Worm (Caenorhabditis elegans): ENCODE data around the gene ima-3.

ima-3 gene

DNA sequence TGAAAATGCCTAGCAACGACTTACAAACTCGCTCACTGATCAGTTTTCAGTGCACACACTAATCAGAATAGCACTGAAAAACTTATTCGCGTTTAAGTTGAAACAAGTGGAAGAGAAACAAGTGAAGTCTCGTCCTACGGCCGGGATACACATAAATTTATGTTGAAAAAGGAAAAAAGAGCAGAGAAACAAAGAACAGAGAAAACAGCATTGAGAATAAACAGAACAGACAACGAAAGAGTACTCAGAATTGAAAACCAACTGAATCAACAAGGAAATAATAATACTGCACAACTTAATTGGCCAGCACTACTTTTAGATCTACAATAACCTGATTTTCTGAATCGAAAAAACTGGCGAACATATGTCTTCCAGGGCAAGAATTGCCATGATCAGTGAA, 7.1 kb downstream of the ima-3 start, which contains the start of gene F49E8.6:
TSS of gene F49E8.6 (minus strand) at position 317 of the 400 bp plus-strand sequence.
- TF ChIP-seq unc-62 (GFP tag; optimal IDR thresholded peaks at IDR 0.05): no peak

DNA sequence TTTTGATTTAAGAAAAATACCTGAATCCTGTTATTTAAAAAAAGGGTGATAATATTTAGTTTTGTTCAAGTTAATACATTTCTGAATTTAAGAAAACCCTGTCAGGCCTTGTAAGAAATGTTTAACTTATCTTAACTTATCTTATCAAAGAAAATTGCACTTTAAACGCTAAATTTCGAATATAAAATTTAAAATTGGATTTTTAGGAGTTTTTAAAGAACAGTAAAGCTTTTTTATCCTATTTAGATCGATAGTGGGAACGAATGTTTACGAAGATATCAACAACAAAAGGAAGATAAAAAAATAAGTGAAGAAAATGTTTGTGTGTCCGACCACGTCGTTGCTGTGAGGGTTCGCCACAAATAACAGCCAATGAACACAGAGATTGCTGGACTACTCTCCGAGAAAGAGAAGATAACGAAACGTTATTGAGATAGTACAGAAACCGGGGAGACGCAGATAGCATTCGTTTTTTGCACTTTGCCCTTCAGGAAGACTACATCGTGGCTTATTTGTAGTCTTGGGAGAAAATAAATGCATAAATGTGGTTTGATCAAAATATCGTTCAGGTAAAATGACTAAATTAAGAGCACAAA, 8.4 kb downstream of the ima-3 start, which contains the start of gene dif-1:
TSS of gene dif-1 (minus strand) at position 51 of the 596 bp plus-strand sequence.
- no peak for TF ChIP-seq unc-62 (GFP tag; optimal IDR thresholded peaks at IDR 0.05)

DNA sequence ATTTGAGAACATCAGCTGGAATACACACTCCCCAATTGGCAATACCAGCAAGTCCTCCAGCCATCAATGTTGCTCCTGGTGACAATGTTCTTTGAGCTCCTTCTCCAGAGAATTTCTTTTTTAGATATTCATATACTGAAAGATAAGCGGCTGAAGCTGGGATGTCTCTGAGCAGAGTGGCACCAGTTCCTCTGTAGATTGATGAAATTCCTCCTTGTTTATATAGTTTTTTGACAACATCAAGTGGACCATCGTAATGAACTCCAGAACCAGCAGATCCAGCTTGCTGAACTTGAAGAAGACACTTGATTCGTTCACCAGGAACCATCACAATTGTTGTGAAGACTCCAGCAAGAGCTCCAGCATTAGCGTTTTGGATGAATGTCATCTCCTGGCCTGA, 9.4 kb downstream of the ima-3 start:
- no peak for TF ChIP-seq unc-62 (GFP tag; optimal IDR thresholded peaks at IDR 0.05)

DNA sequence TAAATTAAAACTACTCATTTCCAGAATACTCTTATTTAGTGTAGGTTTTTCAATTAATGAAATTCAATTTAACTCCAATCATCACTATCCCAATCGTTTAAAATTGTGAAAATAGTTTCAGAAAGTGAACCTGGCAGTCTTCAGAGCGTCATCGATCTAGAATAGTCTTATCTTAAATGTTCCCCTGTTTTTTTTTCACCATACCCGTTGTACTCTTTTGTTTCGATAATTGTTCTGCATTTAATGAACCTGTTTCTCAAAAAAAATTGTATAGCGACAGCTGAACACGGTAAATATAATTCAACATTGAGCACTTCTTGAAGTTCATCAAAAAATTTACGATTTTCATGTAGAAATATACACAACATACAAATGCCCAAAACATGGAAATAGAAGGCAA, 10.2 kb downstream of the ima-3 start:
- no peak for TF ChIP-seq unc-62 (GFP tag; optimal IDR thresholded peaks at IDR 0.05)

DNA sequence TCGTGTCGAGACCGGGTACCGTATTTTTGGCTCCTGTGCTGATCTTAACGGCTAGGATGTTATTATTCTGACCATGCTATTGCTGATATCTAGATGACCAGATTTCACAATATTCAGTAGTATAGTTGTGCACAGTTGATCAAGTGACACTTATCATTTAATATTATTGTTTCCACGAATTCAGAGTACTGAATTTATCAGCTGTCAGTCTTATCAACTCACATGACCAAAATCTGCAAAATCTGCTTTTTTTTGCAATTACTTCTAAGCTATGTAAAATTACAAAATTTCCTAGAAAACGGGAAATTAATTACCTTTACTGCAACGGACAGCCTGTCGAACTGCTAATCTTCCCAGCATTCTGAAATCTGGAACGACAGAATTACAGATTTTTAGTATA, 11.0 kb downstream of the ima-3 start, which contains the start of gene pam-1:
TSS of gene pam-1 (minus strand) at position 368 of the 400 bp plus-strand sequence.
- no peak for TF ChIP-seq unc-62 (GFP tag; optimal IDR thresholded peaks at IDR 0.05)

DNA sequence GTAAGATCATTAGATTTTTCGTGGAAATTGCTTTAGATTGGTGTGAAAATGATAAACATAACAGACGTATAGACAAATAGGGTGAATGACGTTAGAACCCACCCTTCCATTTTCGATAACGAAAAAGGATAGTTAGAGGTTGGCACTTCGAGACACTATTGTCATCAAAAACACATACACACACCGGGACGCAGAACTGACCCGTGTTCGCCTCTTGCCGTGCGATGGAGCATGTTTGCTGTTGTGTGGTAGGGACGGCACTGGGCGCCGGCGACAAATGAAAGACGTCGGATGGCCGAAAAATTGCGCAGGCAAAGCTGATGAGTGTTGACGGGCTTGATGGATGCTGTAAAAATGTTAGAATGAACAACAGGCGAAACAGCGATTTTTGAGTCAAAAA, 11.6 kb downstream of the ima-3 start:
- TF ChIP-seq unc-62 (GFP tag; optimal IDR thresholded peaks at IDR 0.05): no peak

DNA sequence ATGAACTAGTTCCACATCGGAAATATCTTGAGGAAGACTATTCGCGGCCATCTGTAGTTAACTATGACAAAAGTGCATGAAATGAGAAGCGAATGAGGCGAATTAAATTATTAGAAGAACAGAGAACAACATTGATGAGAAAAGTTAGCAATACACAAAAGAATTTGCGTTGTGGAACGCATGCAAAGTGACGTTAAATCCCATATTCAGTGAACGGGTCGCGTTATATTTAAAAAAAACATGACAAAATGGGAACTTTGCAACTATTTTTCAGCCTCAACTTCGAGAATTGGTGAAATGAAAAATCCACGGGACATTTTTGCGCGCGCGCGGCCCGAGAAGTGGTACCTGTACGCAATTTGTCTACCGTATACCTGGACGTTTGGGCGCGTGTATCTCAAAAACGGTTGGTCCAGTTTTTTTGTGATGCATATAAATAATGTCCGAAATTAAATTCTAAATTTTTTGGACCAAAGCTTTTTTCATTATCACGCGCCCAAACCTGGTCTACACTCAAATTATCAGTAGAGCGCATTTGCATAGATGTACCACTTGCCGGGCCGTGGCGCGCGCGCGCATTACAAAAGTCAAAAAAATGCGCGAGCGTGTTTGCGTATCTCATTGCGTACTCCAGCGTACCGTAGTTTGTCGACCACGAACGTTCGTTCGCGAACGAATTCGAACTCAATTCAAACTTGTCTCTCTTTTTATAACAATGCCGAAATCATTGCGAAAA, 13.5 kb downstream of the ima-3 start, which contains the start of the genes cdd-2 and oef-1:
TSS of gene cdd-2 (minus strand) at position 51 of the 736 bp plus-strand sequence.
TSS of gene oef-1 (plus strand) at position 575 of the 736 bp plus-strand sequence.
- no peak for TF ChIP-seq unc-62 (GFP tag; optimal IDR thresholded peaks at IDR 0.05)

DNA sequence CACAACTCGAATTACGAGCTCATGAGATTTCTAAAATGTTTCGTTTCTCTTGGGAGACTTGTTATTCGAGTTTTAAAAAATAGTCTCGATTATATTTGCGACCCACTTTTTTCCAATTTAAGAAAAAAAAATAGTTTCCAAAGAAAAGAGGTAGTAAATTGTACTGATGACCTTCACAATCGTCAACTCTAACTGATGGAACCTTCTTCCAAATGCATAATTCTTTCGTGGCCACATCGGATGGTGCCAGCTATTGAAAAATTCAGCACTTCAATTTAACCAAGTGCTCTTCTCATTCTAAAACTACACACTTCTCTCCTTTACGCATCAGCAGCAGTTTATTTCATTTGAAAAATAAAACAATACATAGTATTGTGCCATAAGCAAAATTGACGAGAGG, 17.8 kb downstream of the ima-3 start:
- no peak for TF ChIP-seq unc-62 (GFP tag; optimal IDR thresholded peaks at IDR 0.05)

DNA sequence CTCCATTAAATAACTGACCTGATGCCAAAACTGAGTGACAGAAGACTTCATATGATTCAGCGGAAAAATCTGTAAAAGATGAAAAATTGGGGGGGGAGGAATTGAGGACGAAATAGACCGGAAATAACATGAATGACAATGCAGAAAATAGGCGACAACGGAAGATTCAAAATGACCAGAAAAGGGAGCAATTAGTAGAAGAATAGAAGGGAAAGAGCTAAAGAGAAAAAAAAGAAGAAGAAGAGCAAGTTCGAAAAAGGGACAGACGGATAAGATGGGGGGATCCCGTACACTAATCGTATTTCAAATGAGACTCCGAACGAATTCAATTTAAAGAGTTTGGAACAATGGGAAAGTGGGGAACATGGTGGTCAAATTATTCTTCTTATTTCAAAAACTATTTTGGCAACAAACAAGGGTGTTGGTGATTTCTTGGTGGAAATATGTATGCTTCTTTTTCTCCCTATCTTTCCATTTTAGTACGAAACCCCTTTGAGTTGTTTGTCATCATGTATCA, 18.9 kb downstream of the ima-3 start, which contains the start of gene R05G6.10:
TSS of gene R05G6.10 (minus strand) at position 51 of the 517 bp plus-strand sequence.
- no peak for TF ChIP-seq unc-62 (GFP tag; optimal IDR thresholded peaks at IDR 0.05)

DNA sequence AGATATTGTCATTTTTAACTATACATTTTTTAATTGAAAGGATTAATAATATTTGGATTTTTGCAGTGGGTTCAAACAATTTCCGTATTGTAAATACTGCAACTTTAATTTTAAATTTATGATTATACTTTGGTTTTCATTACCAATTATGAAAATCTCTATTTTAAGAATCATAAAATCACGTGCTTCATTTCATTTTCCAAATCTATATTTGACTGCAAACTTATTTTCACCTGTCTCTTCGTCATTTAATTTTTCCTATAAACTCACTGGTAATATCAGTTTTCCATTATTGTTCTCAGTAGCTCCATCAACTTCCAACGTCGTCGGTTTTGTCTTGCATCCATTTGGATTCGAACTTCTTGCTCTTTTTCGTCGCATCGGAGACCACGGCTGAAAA, 29.1 kb downstream of the ima-3 start, which contains the start of gene R05G6.1:
TSS of gene R05G6.1 (plus strand) at position 301 of the 400 bp plus-strand sequence.
- TF ChIP-seq unc-62 (GFP tag; optimal IDR thresholded peaks at IDR 0.05): no peak

DNA sequence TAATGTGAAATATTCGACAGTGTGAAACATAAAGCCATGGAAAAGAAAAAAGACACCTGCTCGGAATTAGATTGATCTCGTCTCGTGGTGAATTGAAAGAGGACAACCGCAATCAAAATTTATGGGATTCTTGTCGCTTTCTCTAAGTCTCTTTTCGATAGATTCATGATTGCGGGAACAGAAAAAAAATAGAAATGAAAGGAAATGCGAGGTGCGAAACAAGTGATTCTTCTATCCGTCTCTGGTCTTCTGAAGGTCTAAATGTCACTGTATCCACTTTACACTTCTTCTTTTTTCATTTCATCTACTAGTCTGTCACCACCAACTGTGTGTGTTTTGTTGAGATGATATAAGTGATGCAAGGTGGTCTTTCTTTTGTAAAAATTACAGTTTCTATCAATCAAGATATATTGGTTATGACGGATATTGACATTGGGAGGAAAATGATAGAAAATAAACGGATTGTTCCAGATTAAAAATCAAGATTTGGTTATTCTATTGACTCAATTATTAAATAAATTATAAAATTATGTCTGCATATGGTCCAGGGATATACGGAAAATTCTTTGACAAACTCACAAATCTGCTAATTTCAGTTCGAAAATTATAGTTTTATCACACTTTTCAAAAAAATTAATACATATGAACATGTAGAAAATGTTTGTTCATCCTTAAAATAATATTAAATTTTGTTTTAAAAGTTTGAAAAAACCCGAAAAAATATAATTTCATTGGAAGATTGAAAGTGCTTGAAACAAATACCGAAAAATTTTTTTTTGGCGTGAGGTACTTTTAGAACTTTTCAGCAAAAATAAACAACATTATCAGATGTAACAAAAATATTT, 31.0 kb downstream of the ima-3 start:
- TF ChIP-seq unc-62 (GFP tag; optimal IDR thresholded peaks at IDR 0.05): no peak

DNA sequence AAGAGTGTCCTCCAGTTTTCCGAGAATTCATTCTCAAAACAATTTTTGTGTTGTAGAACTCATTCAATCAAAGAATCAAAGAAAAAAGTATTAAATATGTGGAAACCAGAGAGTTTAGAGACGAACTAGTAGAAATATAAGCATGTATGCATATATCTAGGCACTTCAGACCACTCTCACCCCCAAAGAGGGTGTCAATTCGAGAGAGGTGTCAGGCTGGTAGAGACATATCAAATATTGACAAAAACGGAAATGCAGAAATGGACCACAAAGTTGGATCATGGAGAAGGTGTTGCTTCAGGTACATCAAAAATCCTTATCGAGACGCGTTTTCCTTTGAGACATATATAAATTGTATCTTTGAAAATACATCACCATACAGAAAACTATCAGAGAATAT, 37.7 kb downstream of the ima-3 start:
- no peak for TF ChIP-seq unc-62 (GFP tag; optimal IDR thresholded peaks at IDR 0.05)

DNA sequence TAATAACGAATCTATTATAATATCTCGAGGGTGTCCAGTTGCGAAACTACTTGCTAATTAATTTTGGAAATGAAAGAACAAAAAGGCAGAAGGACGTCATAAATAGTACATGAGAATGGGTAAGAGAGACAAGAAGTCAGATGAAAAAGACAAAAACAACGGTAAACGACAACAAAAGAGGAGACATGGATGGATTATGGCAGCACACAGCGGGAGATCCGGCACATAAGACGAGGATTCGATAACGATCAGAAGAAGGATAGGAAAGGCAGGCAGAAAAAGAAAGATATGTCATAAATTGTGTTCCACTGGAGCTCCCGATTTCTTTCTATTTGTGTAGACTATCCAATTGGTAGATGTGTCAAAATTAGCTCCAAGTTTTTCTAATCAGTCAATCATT, 39.9 kb downstream of the ima-3 start:
- no peak for TF ChIP-seq unc-62 (GFP tag; optimal IDR thresholded peaks at IDR 0.05)

DNA sequence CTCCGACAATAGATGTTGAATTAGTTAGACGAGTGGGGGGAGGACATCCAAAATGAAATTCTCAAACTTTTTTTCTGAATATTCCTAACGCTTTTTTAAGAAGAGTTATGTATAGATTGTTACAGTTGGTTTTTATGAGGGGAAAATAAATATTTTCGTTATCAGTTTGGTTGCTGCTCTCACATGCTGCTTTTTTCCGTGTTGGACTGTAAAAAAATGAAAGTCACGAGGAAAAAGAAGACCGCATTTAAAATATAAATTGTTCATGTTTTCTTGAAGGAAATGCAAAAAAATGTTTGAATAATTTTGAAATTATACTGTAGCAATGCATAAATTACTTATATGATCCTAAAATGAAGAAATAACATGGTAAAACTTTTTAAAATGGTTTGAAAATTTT, 40.6 kb downstream of the ima-3 start:
- TF ChIP-seq unc-62 (GFP tag; optimal IDR thresholded peaks at IDR 0.05): no peak

DNA sequence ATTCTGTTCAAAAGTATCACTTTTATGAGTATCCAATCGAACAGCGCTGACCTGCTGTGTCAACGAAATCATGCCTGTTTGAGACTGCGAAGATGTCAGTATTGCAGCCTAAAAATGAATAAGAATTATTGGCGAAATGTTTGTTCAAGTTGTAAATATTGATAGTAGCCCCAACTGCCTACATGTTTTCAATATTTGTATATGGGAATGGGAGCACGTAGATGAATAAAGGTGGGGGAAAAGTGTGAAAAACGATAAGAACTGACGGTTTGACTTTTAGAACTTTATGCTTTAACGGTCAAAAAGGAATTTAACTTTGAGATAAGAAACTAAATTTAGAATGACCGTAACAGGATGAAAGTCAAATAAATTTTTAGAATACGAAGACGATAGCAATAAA, 41.2 kb downstream of the ima-3 start:
- TF ChIP-seq unc-62 (GFP tag; optimal IDR thresholded peaks at IDR 0.05): no peak

DNA sequence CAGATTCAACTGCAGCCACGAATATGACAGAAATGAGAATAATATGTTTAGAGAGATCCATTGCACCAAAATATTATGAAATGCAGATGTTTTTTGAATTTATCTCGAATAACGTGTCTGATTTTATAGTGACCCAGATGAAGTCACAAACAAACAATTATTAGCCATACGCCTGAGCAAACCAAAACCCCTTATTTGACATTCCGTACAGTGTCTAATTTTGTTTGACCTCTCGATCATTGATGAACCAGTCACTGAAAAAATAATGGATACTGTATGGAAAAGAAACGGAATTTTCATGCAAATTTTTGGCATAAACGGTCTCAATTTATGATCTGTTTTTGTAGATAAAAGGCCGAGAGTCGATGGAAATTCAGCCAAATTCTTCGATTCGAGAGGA, 45.3 kb downstream of the ima-3 start, which contains the start of the genes R05G6.9 and R05G6.3:
TSS of gene R05G6.9 (minus strand) at position 101 of the 400 bp plus-strand sequence.
TSS of gene R05G6.3 (plus strand) at position 386 of the 400 bp plus-strand sequence.
- TF ChIP-seq unc-62 (GFP tag; optimal IDR thresholded peaks at IDR 0.05): no peak

Data from whole organism, dauer.